Worm (Caenorhabditis elegans) whole organism, mixed stage, embryonic: ENCODE data around the gene rpn-7.
"Not testable (repeated sequence)": the region's sequence is repeated elsewhere in the genome, so short reads cannot be mapped to it uniquely, and the experiment has no call there.

Source experiments
- M03D4.4 ChIP-seq: sonication (generic microtip); optimal IDR thresholded peaks from 2 replicates; lab custom pipeline; 2017; ENCODE audit warnings: mild to moderate bottlenecking, missing genetic modification characterization, missing compliant biosample characterization
- bed-3 ChIP-seq: fragments of 200-800 bp; sonication (Bioruptor generic); optimal IDR thresholded peaks from 3 replicates; lab custom pipeline; 2018; ENCODE audit warnings: mild to moderate bottlenecking, missing genetic modification characterization, moderate library complexity, missing compliant biosample characterization
- blmp-1 ChIP-seq: fragments of 150-350 bp; optimal IDR thresholded peaks from 2 replicates; lab custom pipeline; 2014; ENCODE audit warnings: missing biosample characterization, missing genetic modification characterization
- ceh-43 ChIP-seq: fragments of 200-800 bp; sonication (Bioruptor generic); optimal IDR thresholded peaks from 2 replicates; lab custom pipeline; 2018; ENCODE audit warnings: mild to moderate bottlenecking, missing genetic modification characterization, moderate library complexity, missing compliant biosample characterization
- cnd-1 ChIP-seq: fragments of 200-800 bp; sonication (Bioruptor generic); optimal IDR thresholded peaks from 2 replicates; lab custom pipeline; 2018; ENCODE audit warnings: mild to moderate bottlenecking, missing genetic modification characterization, missing compliant biosample characterization
- drap-1 ChIP-seq: fragments of 200-800 bp; sonication (Bioruptor generic); optimal IDR thresholded peaks from 3 replicates; lab custom pipeline; 2018; ENCODE audit warnings: mild to moderate bottlenecking, missing genetic modification characterization, missing compliant biosample characterization
- elt-3 ChIP-seq: fragments of 150-350 bp; optimal IDR thresholded peaks from 2 replicates; lab custom pipeline; 2014; ENCODE audit warnings: missing biosample characterization, missing genetic modification characterization
- flh-1 ChIP-seq: fragments of 200-800 bp; sonication (Bioruptor generic); optimal IDR thresholded peaks from 2 replicates; lab custom pipeline; 2018; ENCODE audit warnings: mild to moderate bottlenecking, missing genetic modification characterization, moderate library complexity, missing compliant biosample characterization
- ham-2 ChIP-seq: fragments of 200-800 bp; sonication (Bioruptor generic); optimal IDR thresholded peaks from 2 replicates; lab custom pipeline; 2018; ENCODE audit warnings: mild to moderate bottlenecking, missing genetic modification characterization, missing compliant biosample characterization
- hlh-1 ChIP-seq: fragments of 150-350 bp; optimal IDR thresholded peaks from 2 replicates; lab custom pipeline; 2014; ENCODE audit warnings: missing biosample characterization, missing genetic modification reagents, missing genetic modification characterization
- lin-13 ChIP-seq: fragments of 150-350 bp; optimal IDR thresholded peaks from 2 replicates; lab custom pipeline; 2014; ENCODE audit warnings: missing biosample characterization, missing genetic modification characterization
- lin-32 ChIP-seq: fragments of 200-800 bp; sonication (Bioruptor generic); optimal IDR thresholded peaks from 2 replicates; lab custom pipeline; 2018; ENCODE audit warnings: mild to moderate bottlenecking, missing genetic modification characterization, missing compliant biosample characterization
- lsy-2 ChIP-seq: fragments of 150-350 bp; optimal IDR thresholded peaks from 2 replicates; lab custom pipeline; 2014; ENCODE audit warnings: missing biosample characterization, missing genetic modification characterization
- mep-1 ChIP-seq: fragments of 150-350 bp; optimal IDR thresholded peaks from 2 replicates; lab custom pipeline; 2017; ENCODE audit warnings: missing biosample characterization, missing genetic modification reagents, missing genetic modification characterization, inconsistent platforms
- nhr-12 ChIP-seq: fragments of 150-350 bp; optimal IDR thresholded peaks from 2 replicates; lab custom pipeline; 2014; ENCODE audit warnings: missing biosample characterization, missing genetic modification characterization
- nhr-2 ChIP-seq: fragments of 150-350 bp; optimal IDR thresholded peaks from 2 replicates; lab custom pipeline; 2014; ENCODE audit warnings: missing biosample characterization, missing genetic modification characterization
- nhr-237 ChIP-seq: fragments of 150-350 bp; optimal IDR thresholded peaks from 2 replicates; lab custom pipeline; 2014; ENCODE audit warnings: missing biosample characterization, missing genetic modification characterization
- nhr-28 ChIP-seq: fragments of 150-350 bp; optimal IDR thresholded peaks from 2 replicates; lab custom pipeline; 2014; ENCODE audit warnings: missing biosample characterization, missing genetic modification characterization
- nhr-76 ChIP-seq: sonication (generic microtip); optimal IDR thresholded peaks from 2 replicates; lab custom pipeline; 2017; ENCODE audit warnings: missing biosample characterization, missing genetic modification characterization
- pha-4 ChIP-seq: fragments of 150-350 bp; optimal IDR thresholded peaks from 2 replicates; lab custom pipeline; 2018; ENCODE audit warnings: missing biosample characterization, missing genetic modification reagents, missing genetic modification characterization
- sem-2 ChIP-seq: fragments of 200-800 bp; sonication (Bioruptor generic); optimal IDR thresholded peaks from 2 replicates; lab custom pipeline; 2018; ENCODE audit warnings: mild to moderate bottlenecking, missing genetic modification characterization, missing compliant biosample characterization
- snpc-4 ChIP-seq: fragments of 150-350 bp; optimal IDR thresholded peaks from 2 replicates; lab custom pipeline; 2014; ENCODE audit warnings: missing biosample characterization, missing genetic modification characterization
- sptf-1 ChIP-seq: sonication (generic microtip); optimal IDR thresholded peaks from 2 replicates; lab custom pipeline; 2017; ENCODE audit warnings: mild to moderate bottlenecking, missing genetic modification characterization, moderate library complexity, missing compliant biosample characterization
- tbx-8 ChIP-seq: fragments of 200-800 bp; sonication (Bioruptor generic); optimal IDR thresholded peaks from 2 replicates; lab custom pipeline; 2018; ENCODE audit warnings: mild to moderate bottlenecking, missing genetic modification characterization, moderate library complexity, missing compliant biosample characterization
- unc-120 ChIP-seq: sonication (generic microtip); optimal IDR thresholded peaks from 2 replicates; lab custom pipeline; 2017; ENCODE audit warnings: missing genetic modification characterization, missing compliant biosample characterization; ENCODE audit not compliant: poor library complexity, severe bottlenecking
- unc-39 ChIP-seq: fragments of 150-350 bp; optimal IDR thresholded peaks from 2 replicates; lab custom pipeline; 2014; ENCODE audit warnings: missing biosample characterization, missing genetic modification characterization
- zip-8 ChIP-seq: fragments of 150-350 bp; optimal IDR thresholded peaks from 2 replicates; lab custom pipeline; 2014; ENCODE audit warnings: missing biosample characterization, missing genetic modification characterization
- ztf-11 ChIP-seq: fragments of 150-350 bp; optimal IDR thresholded peaks from 2 replicates; lab custom pipeline; 2014; ENCODE audit warnings: missing biosample characterization, missing genetic modification characterization

rpn-7 gene

ce11 chrIV:9269796-9270195, 46.6 kb upstream of the rpn-7 start, which contains the start of gene flh-3:
Gene flh-3 (plus strand): TSS chrIV:9270096.
- TF ChIP-seq lsy-2 (tag; lab: Kevin White, UChicago) (no peak), ztf-11 (tag; lab: Kevin White, UChicago) (no peak), pha-4 (tag; lab: Kevin White, UChicago) (no peak), elt-3 (tag; lab: Kevin White, UChicago) (no peak), hlh-1 (tag; lab: Kevin White, UChicago) (no peak)

- TF ChIP-seq unc-120 (tag; lab: Kevin White, UChicago) (peak; percentile 10), nhr-12 (tag; lab: Kevin White, UChicago) (no peak)
Observed at ce11 chrIV:9274008-9274529, 42.4 kb upstream of the rpn-7 start, which contains the start of gene nmy-3. Gene nmy-3 (plus strand): TSS chrIV:9274479.

ce11 chrIV:9286305-9286704, 30.1 kb upstream of the rpn-7 start, which contains the start of gene nhr-267:
Gene nhr-267 (minus strand): TSS chrIV:9286405.
- TF ChIP-seq lin-13, zip-8, blmp-1 (tag; lab: Kevin White, UChicago): not testable (repeated sequence)

- TF ChIP-seq ceh-43 (GFP tag; lab: Kevin White, UChicago) (no peak), M03D4.4 (tag; lab: Kevin White, UChicago) (no peak), blmp-1 (tag; lab: Kevin White, UChicago) (no peak), unc-39 (tag; lab: Kevin White, UChicago) (no peak), nhr-237 (tag; lab: Kevin White, UChicago) (no peak), ham-2 (no peak), tbx-8 (GFP tag; lab: Kevin White, UChicago) (no peak), mep-1 (tag; lab: Kevin White, UChicago) (no peak), lin-32 (GFP tag; lab: Kevin White, UChicago) (no peak), nhr-28 (tag; lab: Kevin White, UChicago) (no peak), elt-3 (tag; lab: Kevin White, UChicago) (no peak)
Observed at ce11 chrIV:9289635-9290034, 26.8 kb upstream of the rpn-7 start.

- TF ChIP-seq ztf-11 (tag; lab: Kevin White, UChicago); sptf-1; hlh-1 (tag; lab: Kevin White, UChicago): not testable (repeated sequence)
- TF ChIP-seq, all 35 proteins: peak for 0; not testable (repeated sequence) for 35
Observed at ce11 chrIV:9293825-9294224, 22.6 kb upstream of the rpn-7 start, which contains the start of gene nhr-264. Gene nhr-264 (minus strand): TSS chrIV:9293925.

ce11 chrIV:9296285-9296684, 20.1 kb upstream of the rpn-7 start, which contains the start of gene F49C12.1:
Gene F49C12.1 (minus strand): TSS chrIV:9296354.
- TF ChIP-seq unc-39 (tag; lab: Kevin White, UChicago) (no peak), drap-1 (no peak), ham-2 (no peak), sem-2 (GFP tag; lab: Kevin White, UChicago) (no peak), flh-1 (GFP tag; lab: Kevin White, UChicago) (no peak), cnd-1 (no peak), blmp-1 (tag; lab: Kevin White, UChicago) (no peak), ztf-11 (tag; lab: Kevin White, UChicago) (no peak)

- TF ChIP-seq nhr-76 (no peak), lin-32 (GFP tag; lab: Kevin White, UChicago) (no peak), nhr-12 (tag; lab: Kevin White, UChicago) (no peak), nhr-28 (tag; lab: Kevin White, UChicago) (no peak), tbx-8 (GFP tag; lab: Kevin White, UChicago) (no peak), unc-120 (tag; lab: Kevin White, UChicago) (no peak), nhr-237 (tag; lab: Kevin White, UChicago) (no peak), snpc-4 (tag; lab: Kevin White, UChicago) (no peak), ceh-43 (GFP tag; lab: Kevin White, UChicago) (no peak), bed-3 (no peak), M03D4.4 (tag; lab: Kevin White, UChicago) (no peak), flh-1 (GFP tag; lab: Kevin White, UChicago) (no peak), elt-3 (tag; lab: Kevin White, UChicago) (no peak), sptf-1 (no peak), cnd-1 (no peak), nhr-2 (tag; lab: Kevin White, UChicago) (no peak)
Observed at ce11 chrIV:9299145-9299544, 17.3 kb upstream of the rpn-7 start, which contains the start of gene F49C12.2. Gene F49C12.2 (minus strand): TSS chrIV:9299245.
